Worm (Caenorhabditis elegans): ENCODE data around the gene vab-1.

DNA sequence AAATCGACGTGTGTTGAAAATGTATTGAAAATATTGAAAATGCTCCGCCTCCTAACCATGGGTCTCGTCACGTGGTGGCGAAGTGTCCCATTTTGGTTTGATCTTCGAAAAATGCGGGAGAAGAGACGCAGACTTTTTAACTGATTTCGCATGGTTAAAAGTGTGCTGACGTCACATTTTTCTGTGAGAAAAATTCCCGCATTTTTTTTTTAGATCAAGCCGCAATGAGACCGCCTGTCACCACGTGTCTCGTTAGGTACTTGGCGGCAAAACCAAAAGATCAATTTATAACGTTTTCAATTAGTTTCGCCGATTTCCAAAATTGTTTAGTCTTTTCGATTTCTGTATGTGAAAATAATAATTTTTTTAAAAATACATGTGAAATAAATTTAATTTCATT lies 46.6 kb upstream of the vab-1 start:
- TF ChIP-seq him-1 (tag; optimal IDR thresholded peaks at IDR 0.05): no peak
- TF ChIP-seq W03F9.2 (tag; optimal IDR thresholded peaks at IDR 0.05): no peak
- TF ChIP-seq dao-5 (tag; optimal IDR thresholded peaks at IDR 0.05): no peak

All from whole organism, L4/young adult.